Worm (Caenorhabditis elegans) whole organism, L1 larva: Measurements from ENCODE around the gene F11D11.12.

Experiments used
- blmp-1 ChIP-seq: fragments of 150-350 bp; optimal IDR thresholded peaks from 2 replicates; lab custom pipeline; 2014; ENCODE audit warnings: missing biosample characterization, missing genetic modification characterization
- fkh-10 ChIP-seq: sonication (generic microtip); optimal IDR thresholded peaks from 2 replicates; lab custom pipeline; 2017; ENCODE audit warnings: missing biosample characterization, missing genetic modification reagents, missing genetic modification characterization
- irx-1 ChIP-seq: sonication (generic microtip); optimal IDR thresholded peaks from 2 replicates; lab custom pipeline; 2016; ENCODE audit warnings: missing genetic modification characterization, missing compliant biosample characterization
- jun-1 ChIP-seq: fragments of 150-350 bp; optimal IDR thresholded peaks from 2 replicates; lab custom pipeline; 2014; ENCODE audit warnings: missing biosample characterization, missing genetic modification reagents, missing genetic modification characterization
- lir-3 ChIP-seq: sonication (generic microtip); optimal IDR thresholded peaks from 2 replicates; lab custom pipeline; 2016; ENCODE audit warnings: mild to moderate bottlenecking, missing genetic modification characterization, moderate library complexity, missing compliant biosample characterization; ENCODE audit not compliant: poor library complexity
- nhr-11 ChIP-seq: fragments of 150-350 bp; optimal IDR thresholded peaks from 2 replicates; lab custom pipeline; 2014; ENCODE audit warnings: missing biosample characterization, missing genetic modification characterization
- nhr-76 ChIP-seq: sonication (generic microtip); optimal IDR thresholded peaks from 2 replicates; lab custom pipeline; 2017; ENCODE audit warnings: missing biosample characterization, missing genetic modification characterization
- nhr-90 ChIP-seq: sonication (generic microtip); optimal IDR thresholded peaks from 2 replicates; lab custom pipeline; 2016; ENCODE audit warnings: mild to moderate bottlenecking, missing genetic modification characterization, missing compliant biosample characterization; ENCODE audit not compliant: poor library complexity
- snpc-4 ChIP-seq: fragments of 150-350 bp; optimal IDR thresholded peaks from 2 replicates; lab custom pipeline; 2014; ENCODE audit warnings: missing biosample characterization, missing genetic modification characterization
- swsn-7 ChIP-seq: sonication (generic microtip); optimal IDR thresholded peaks from 2 replicates; lab custom pipeline; 2016; ENCODE audit warnings: missing genetic modification characterization, missing compliant biosample characterization
- unc-86 ChIP-seq: sonication (generic microtip); optimal IDR thresholded peaks from 2 replicates; lab custom pipeline; 2016; ENCODE audit warnings: missing genetic modification characterization, missing compliant biosample characterization

ce11 chrV:18769902-18770301 is 19.4 kb upstream of the F11D11.12 start:
- TF ChIP-seq irx-1 (tag; lab: Kevin White, UChicago) (no peak), snpc-4 (tag; lab: Kevin White, UChicago) (no peak), unc-86 (tag; lab: Kevin White, UChicago) (no peak), blmp-1 (tag; lab: Kevin White, UChicago) (no peak), lir-3 (no peak), jun-1 (tag; lab: Kevin White, UChicago) (no peak), swsn-7 (no peak), nhr-90 (tag; lab: Kevin White, UChicago) (no peak), nhr-76 (no peak), fkh-10 (GFP tag; lab: Kevin White, UChicago) (no peak), nhr-11 (tag; lab: Kevin White, UChicago) (no peak)
